Worm (Caenorhabditis elegans) whole organism, L3 larva: ENCODE measurements around the gene F27D9.2.
A peak's percentile ranks its signal among the peaks of the same experiment; 100 is the strongest.

Experiments used
- R02D3.7 ChIP-seq: fragments of 150-350 bp; optimal IDR thresholded peaks from 2 replicates; lab custom pipeline; 2014; ENCODE audit warnings: missing biosample characterization, missing genetic modification characterization
- ZK546.5 ChIP-seq: sonication (generic microtip); optimal IDR thresholded peaks from 2 replicates; lab custom pipeline; 2017; ENCODE audit warnings: missing biosample characterization, missing genetic modification characterization
- aly-2 ChIP-seq: fragments of 150-350 bp; optimal IDR thresholded peaks from 2 replicates; lab custom pipeline; 2014; ENCODE audit warnings: missing biosample characterization, missing genetic modification characterization
- ama-1 ChIP-seq: fragments of 150-350 bp; optimal IDR thresholded peaks from 2 replicates; lab custom pipeline; 2018
- ceh-16 ChIP-seq: sonication (generic microtip); optimal IDR thresholded peaks from 2 replicates; lab custom pipeline; 2017; ENCODE audit warnings: missing biosample characterization, missing genetic modification characterization
- ceh-28 ChIP-seq: fragments of 150-350 bp; optimal IDR thresholded peaks from 2 replicates; lab custom pipeline; 2014; ENCODE audit warnings: missing biosample characterization, missing genetic modification reagents, missing genetic modification characterization
- ceh-9 ChIP-seq: sonication (generic microtip); optimal IDR thresholded peaks from 2 replicates; lab custom pipeline; 2018; ENCODE audit warnings: missing biosample characterization, missing genetic modification characterization
- daf-12 ChIP-seq: fragments of 150-350 bp; optimal IDR thresholded peaks from 2 replicates; lab custom pipeline; 2014; ENCODE audit warnings: missing biosample characterization, missing genetic modification reagents, missing genetic modification characterization
- egl-5 ChIP-seq: fragments of 150-350 bp; optimal IDR thresholded peaks from 2 replicates; lab custom pipeline; 2017; ENCODE audit warnings: missing biosample characterization, missing genetic modification reagents, missing genetic modification characterization, inconsistent platforms
- elt-1 ChIP-seq: fragments of 150-350 bp; optimal IDR thresholded peaks from 2 replicates; lab custom pipeline; 2014; ENCODE audit warnings: missing biosample characterization, missing genetic modification characterization
- elt-2 ChIP-seq: sonication (generic microtip); optimal IDR thresholded peaks from 2 replicates; lab custom pipeline; 2016; ENCODE audit warnings: missing genetic modification reagents, mild to moderate bottlenecking, missing genetic modification characterization, missing compliant biosample characterization
- eor-1 ChIP-seq, 2 experiments: fragments of 150-350 bp; optimal IDR thresholded peaks; 2 replicates each; lab custom pipeline; 2014 to 2018; ENCODE audit warnings: missing biosample characterization in 2 of 2, missing genetic modification characterization in 2 of 2
- fkh-10 ChIP-seq: sonication (generic microtip); optimal IDR thresholded peaks from 2 replicates; lab custom pipeline; 2017; ENCODE audit warnings: missing biosample characterization, missing genetic modification reagents, missing genetic modification characterization
- fkh-2 ChIP-seq: fragments of 150-350 bp; optimal IDR thresholded peaks from 2 replicates; lab custom pipeline; 2014; ENCODE audit warnings: missing biosample characterization, missing genetic modification reagents, missing genetic modification characterization
- fos-1 ChIP-seq: fragments of 150-350 bp; optimal IDR thresholded peaks from 2 replicates; lab custom pipeline; 2014; ENCODE audit warnings: missing biosample characterization, missing genetic modification characterization
- hmg-11 ChIP-seq: sonication (generic microtip); optimal IDR thresholded peaks from 2 replicates; lab custom pipeline; 2016; ENCODE audit warnings: missing genetic modification characterization, missing compliant biosample characterization
- jun-1 ChIP-seq: fragments of 150-350 bp; optimal IDR thresholded peaks from 2 replicates; lab custom pipeline; 2014; ENCODE audit warnings: missing biosample characterization, missing genetic modification reagents, missing genetic modification characterization
- lin-15B ChIP-seq: fragments of 150-350 bp; optimal IDR thresholded peaks from 2 replicates; lab custom pipeline; 2014; ENCODE audit warnings: missing biosample characterization, missing genetic modification characterization
- lin-39 ChIP-seq: fragments of 150-350 bp; optimal IDR thresholded peaks from 2 replicates; lab custom pipeline; 2018; ENCODE audit warnings: missing biosample characterization, missing genetic modification reagents, missing genetic modification characterization
- nhr-11 ChIP-seq: fragments of 150-350 bp; optimal IDR thresholded peaks from 2 replicates; lab custom pipeline; 2014; ENCODE audit warnings: missing biosample characterization, missing genetic modification characterization
- nhr-12 ChIP-seq: fragments of 150-350 bp; optimal IDR thresholded peaks from 2 replicates; lab custom pipeline; 2014; ENCODE audit warnings: missing biosample characterization, missing genetic modification characterization
- nhr-237 ChIP-seq: fragments of 150-350 bp; optimal IDR thresholded peaks from 2 replicates; lab custom pipeline; 2014; ENCODE audit warnings: missing biosample characterization, missing genetic modification characterization
- nhr-28 ChIP-seq: fragments of 150-350 bp; optimal IDR thresholded peaks from 2 replicates; lab custom pipeline; 2014; ENCODE audit warnings: missing biosample characterization, missing genetic modification characterization
- nhr-43 ChIP-seq: sonication (generic microtip); optimal IDR thresholded peaks from 2 replicates; lab custom pipeline; 2016; ENCODE audit warnings: mild to moderate bottlenecking, missing genetic modification characterization, missing compliant biosample characterization; ENCODE audit not compliant: poor library complexity, severe bottlenecking
- nhr-76 ChIP-seq: fragments of 150-350 bp; sonication (generic microtip); optimal IDR thresholded peaks from 5 replicates; lab custom pipeline; 2014; ENCODE audit warnings: missing biosample characterization, missing genetic modification characterization
- nhr-77 ChIP-seq: fragments of 150-350 bp; optimal IDR thresholded peaks from 2 replicates; lab custom pipeline; 2014; ENCODE audit warnings: missing biosample characterization, missing genetic modification characterization
- pha-4 ChIP-seq: fragments of 150-350 bp; optimal IDR thresholded peaks from 2 replicates; lab custom pipeline; 2014; ENCODE audit warnings: missing biosample characterization, missing genetic modification reagents, missing genetic modification characterization
- sea-2 ChIP-seq: fragments of 150-350 bp; sonication (generic microtip); optimal IDR thresholded peaks from 4 replicates; lab custom pipeline; 2014; ENCODE audit warnings: missing biosample characterization, missing genetic modification reagents, missing genetic modification characterization
- skn-1 ChIP-seq: fragments of 150-350 bp; optimal IDR thresholded peaks from 2 replicates; lab custom pipeline; 2014; ENCODE audit warnings: missing biosample characterization, missing genetic modification characterization
- snpc-4 ChIP-seq: fragments of 150-350 bp; optimal IDR thresholded peaks from 2 replicates; lab custom pipeline; 2014; ENCODE audit warnings: missing biosample characterization, missing genetic modification characterization
- tbx-2 ChIP-seq: sonication (generic microtip); optimal IDR thresholded peaks from 2 replicates; lab custom pipeline; 2016; ENCODE audit warnings: mild to moderate bottlenecking, missing genetic modification characterization, missing compliant biosample characterization
- unc-39 ChIP-seq: sonication (generic microtip); optimal IDR thresholded peaks from 4 replicates; lab custom pipeline; 2017; ENCODE audit warnings: missing biosample characterization, missing genetic modification characterization
- zag-1 ChIP-seq: fragments of 150-350 bp; optimal IDR thresholded peaks from 2 replicates; lab custom pipeline; 2014; ENCODE audit warnings: missing biosample characterization, missing genetic modification characterization
- ztf-11 ChIP-seq: fragments of 150-350 bp; optimal IDR thresholded peaks from 2 replicates; lab custom pipeline; 2014; ENCODE audit warnings: missing biosample characterization, missing genetic modification characterization
- ztf-4 ChIP-seq: fragments of 150-350 bp; optimal IDR thresholded peaks from 2 replicates; lab custom pipeline; 2014; ENCODE audit warnings: missing biosample characterization, missing genetic modification characterization

F27D9.2 gene

DNA sequence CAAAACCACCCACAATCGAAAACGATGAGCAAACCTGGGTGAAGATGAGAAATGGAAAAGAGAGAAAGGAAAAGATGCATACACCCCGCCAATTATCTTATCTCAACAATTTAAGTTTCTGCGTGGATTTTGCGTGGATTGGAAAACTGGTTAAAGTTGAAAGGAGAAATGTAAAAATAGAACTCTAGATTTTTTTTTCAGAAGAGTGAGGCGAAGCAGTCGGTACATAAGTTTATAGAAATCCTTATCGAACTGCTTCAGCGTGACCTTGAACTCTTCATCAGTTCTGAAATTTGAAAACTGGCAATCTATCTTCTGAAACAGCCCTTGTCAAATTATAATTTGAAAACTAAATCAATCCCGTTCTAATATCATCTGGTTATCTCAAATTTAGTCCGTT, 16.3 kb downstream of the F27D9.2 start, which contains the start of gene clik-2:
TSS of gene clik-2 (minus strand) at position 101 of the 400 bp plus-strand sequence.
- no peak for TF ChIP-seq elt-2 (tag; lab: Kevin White, UChicago)
- no peak for TF ChIP-seq fos-1
- TF ChIP-seq tbx-2 (tag; lab: Kevin White, UChicago) = no peak
- no peak for TF ChIP-seq nhr-77 (tag; lab: Kevin White, UChicago)
- TF ChIP-seq R02D3.7 (tag; lab: Kevin White, UChicago) = no peak
- no peak for TF ChIP-seq jun-1 (tag; lab: Kevin White, UChicago)

DNA sequence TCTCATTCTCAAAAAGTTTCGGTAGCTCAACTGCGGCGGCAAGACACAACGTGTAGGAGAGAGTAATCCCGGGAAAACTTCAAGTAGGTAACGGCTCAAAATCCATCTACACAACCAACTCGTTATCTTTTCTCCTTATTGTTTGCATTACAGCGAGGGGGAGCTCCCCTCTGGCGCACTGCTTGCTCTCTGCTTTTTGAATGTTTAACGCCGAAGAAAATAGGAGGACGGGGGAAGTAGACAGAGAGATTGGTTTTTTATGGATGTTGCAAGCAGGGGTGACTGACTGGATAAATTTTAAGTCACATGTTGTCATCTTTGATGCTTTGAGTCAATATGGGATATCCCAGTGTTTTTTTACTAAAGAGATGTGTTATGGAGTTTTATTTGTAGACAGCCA, 16.8 kb downstream of the F27D9.2 start:
- TF ChIP-seq unc-39 (tag; lab: Kevin White, UChicago) (no peak), elt-1 (tag; lab: Kevin White, UChicago) (no peak), ceh-9 (tag; lab: Kevin White, UChicago) (no peak), tbx-2 (tag; lab: Kevin White, UChicago) (no peak), ceh-28 (tag; lab: Kevin White, UChicago) (no peak), fkh-10 (GFP tag; lab: Kevin White, UChicago) (no peak), pha-4 (tag; lab: Kevin White, UChicago) (peak; percentile 61), aly-2 (no peak)

DNA sequence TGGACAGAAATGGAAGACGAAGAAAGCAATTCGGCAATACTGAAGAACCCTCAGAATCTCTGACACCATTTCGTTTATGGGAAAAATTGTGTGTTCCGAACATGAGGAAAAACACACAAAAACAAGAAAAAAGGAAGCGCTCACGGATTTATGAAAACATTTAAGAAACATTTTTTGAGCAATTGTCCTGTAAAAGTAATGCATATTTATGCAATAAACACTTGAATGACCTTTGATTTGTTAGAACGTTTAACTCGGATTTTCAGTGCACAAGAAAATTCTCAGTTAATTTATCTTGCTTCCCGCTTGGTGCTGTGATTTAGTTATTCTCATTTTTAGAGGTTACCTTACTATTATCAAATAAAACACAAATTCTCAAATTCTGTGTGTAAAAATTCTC, 31.1 kb downstream of the F27D9.2 start:
- no peak for TF ChIP-seq nhr-76
- no peak for TF ChIP-seq nhr-11
- TF ChIP-seq skn-1 (tag; lab: Kevin White, UChicago) = no peak
- TF ChIP-seq ZK546.5 = no peak
- TF ChIP-seq lin-39 (tag; lab: Kevin White, UChicago) = no peak
- no peak for TF ChIP-seq lin-15B
- TF ChIP-seq tbx-2 (tag; lab: Kevin White, UChicago) = no peak
- TF ChIP-seq snpc-4 = no peak
- no peak for TF ChIP-seq zag-1 (tag; lab: Kevin White, UChicago)
- TF ChIP-seq nhr-28 (tag; lab: Kevin White, UChicago) = no peak
- TF ChIP-seq daf-12 (tag; lab: Kevin White, UChicago) = no peak
- no peak for TF ChIP-seq aly-2
- no peak for TF ChIP-seq ceh-28 (tag; lab: Kevin White, UChicago)
- TF ChIP-seq fos-1 = no peak

DNA sequence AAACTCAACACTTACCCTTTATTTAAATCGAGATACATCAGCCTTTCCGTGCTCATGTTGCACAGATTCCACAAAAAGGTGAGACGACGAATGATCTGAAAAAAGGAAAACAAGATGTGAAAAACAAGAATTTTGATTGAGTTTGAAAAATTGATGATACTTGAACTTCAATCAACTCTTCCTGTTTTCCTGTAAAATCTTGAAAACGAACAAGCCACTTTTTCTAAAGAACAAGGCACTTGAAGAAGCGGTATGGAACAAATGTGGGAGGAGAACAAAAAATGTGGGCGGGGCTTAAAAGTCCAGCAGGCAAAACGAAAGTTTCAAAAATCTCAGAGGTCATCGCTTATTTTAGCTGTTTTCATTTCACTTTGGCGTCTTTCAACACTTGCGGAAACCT, 34.2 kb downstream of the F27D9.2 start, which contains the start of gene kvs-1:
TSS of gene kvs-1 (minus strand) at position 101 of the 400 bp plus-strand sequence.
- no peak for TF ChIP-seq fkh-10 (GFP tag; lab: Kevin White, UChicago)
- no peak for TF ChIP-seq nhr-28 (tag; lab: Kevin White, UChicago)
- no peak for TF ChIP-seq sea-2
- TF ChIP-seq egl-5 (tag; lab: Kevin White, UChicago) = no peak
- no peak for TF ChIP-seq ama-1 (lab: Kevin White, UChicago)
- TF ChIP-seq hmg-11 (tag; lab: Kevin White, UChicago) = no peak
- no peak for TF ChIP-seq eor-1 (tag; optimal IDR thresholded peaks at IDR 0.05; lab: Kevin White, UChicago)
- no peak for TF ChIP-seq jun-1 (tag; lab: Kevin White, UChicago)
- TF ChIP-seq, all 47 proteins: peak for 0

DNA sequence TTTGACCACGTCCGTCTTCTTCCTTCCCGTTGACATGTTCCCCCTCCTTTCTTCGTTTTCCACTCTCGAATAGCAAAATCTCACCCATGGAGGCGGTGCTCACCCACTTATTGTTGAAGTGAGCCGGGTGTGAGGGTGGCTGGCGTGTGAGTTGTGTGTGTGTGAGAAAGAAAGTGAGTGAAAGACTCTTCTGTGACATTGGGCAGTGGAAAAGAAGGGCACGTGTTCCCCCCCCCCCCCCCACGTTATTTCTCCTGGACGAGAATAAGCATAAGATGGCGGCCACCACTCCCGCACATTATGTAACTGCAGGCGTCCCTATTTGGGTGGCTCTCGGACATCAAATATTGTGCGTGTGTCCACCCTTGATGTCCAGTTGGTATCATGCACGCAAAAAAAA, 37.4 kb downstream of the F27D9.2 start:
- TF ChIP-seq nhr-11 = no peak
- no peak for TF ChIP-seq daf-12 (tag; lab: Kevin White, UChicago)
- no peak for TF ChIP-seq R02D3.7 (tag; lab: Kevin White, UChicago)
- no peak for TF ChIP-seq ZK546.5
- TF ChIP-seq elt-1 (tag; lab: Kevin White, UChicago) = no peak

DNA sequence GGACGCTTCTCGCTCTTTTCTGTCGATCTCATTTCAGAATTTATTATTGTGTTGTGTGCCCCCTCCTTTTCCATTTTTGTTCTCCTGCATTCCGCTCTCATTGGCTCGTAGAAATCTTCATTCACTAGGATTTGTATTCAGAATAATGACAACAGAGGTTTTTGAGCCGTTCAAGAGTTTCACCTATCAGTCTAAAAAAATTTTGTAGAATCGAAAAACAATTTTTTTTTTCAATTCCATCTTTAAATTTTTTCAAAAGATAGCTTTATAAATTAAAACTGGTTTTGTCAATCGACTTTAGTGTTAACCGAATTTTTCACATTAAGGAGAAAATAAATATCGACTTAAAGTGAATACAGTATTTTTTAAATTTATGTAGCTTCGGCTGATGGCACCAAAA, 37.9 kb downstream of the F27D9.2 start, which contains the start of gene K09F5.4:
TSS of gene K09F5.4 (minus strand) at position 101 of the 400 bp plus-strand sequence.
- TF ChIP-seq hmg-11 (tag; lab: Kevin White, UChicago) (no peak), nhr-43 (tag; lab: Kevin White, UChicago) (no peak), zag-1 (tag; lab: Kevin White, UChicago) (no peak), fos-1 (no peak), ztf-4 (tag; lab: Kevin White, UChicago) (no peak), nhr-11 (no peak), nhr-77 (tag; lab: Kevin White, UChicago) (no peak), ceh-16 (no peak), nhr-12 (tag; lab: Kevin White, UChicago) (no peak), ama-1 (lab: Kevin White, UChicago) (no peak), nhr-237 (no peak), fkh-2 (tag; lab: Kevin White, UChicago) (no peak), nhr-28 (tag; lab: Kevin White, UChicago) (no peak), snpc-4 (no peak), elt-2 (tag; lab: Kevin White, UChicago) (no peak), ztf-11 (tag; lab: Kevin White, UChicago) (no peak), fkh-10 (GFP tag; lab: Kevin White, UChicago) (no peak)
